Worm (Caenorhabditis elegans): ENCODE results near the gene reps-1.

The reps-1 gene

ce11 chrV:18990238-18990901, at the start of gene reps-1, which contains the start of gene Y39B6A.37:
Gene reps-1, minus strand, starts transcription at chrV:18990500.
Gene Y39B6A.37, plus strand, starts transcription at chrV:18990851.
- TF ChIP-seq scrt-1 (GFP tag; IDR thresholded peaks at IDR 0.05) = no peak
- TF ChIP-seq F13C5.2 (tag; optimal IDR thresholded peaks at IDR 0.05) = peak; percentile 34
- TF ChIP-seq aly-1 (tag; optimal IDR thresholded peaks at IDR 0.05) = no peak
- TF ChIP-seq hmbx-1 (tag; optimal IDR thresholded peaks at IDR 0.05) = no peak
- no peak for TF ChIP-seq tbx-37 (GFP tag; conservative IDR thresholded peaks at IDR 0.05)
- no peak for TF ChIP-seq ceh-36 (tag; optimal IDR thresholded peaks at IDR 0.05)
- no peak for TF ChIP-seq tbx-11 (GFP tag; IDR thresholded peaks at IDR 0.05)
- TF ChIP-seq sea-1 (GFP tag; conservative IDR thresholded peaks at IDR 0.05) = no peak
- TF ChIP-seq ceh-13 (GFP tag; optimal IDR thresholded peaks at IDR 0.05) = no peak
- peak; percentile 43; the same call in 1 of the 2 replicates for TF ChIP-seq pes-1 (GFP tag; IDR thresholded peaks at IDR 0.05)
- TF ChIP-seq tra-4 (tag; optimal IDR thresholded peaks at IDR 0.05) = no peak
- no peak for TF ChIP-seq hnd-1 (tag; optimal IDR thresholded peaks at IDR 0.05)
- TF ChIP-seq ama-1 (optimal IDR thresholded peaks at IDR 0.05) = no peak
- TF ChIP-seq flt-1 (GFP tag; IDR thresholded peaks at IDR 0.05) = no peak
- TF ChIP-seq B0310.2 (tag; optimal IDR thresholded peaks at IDR 0.05) = no peak
- no peak for TF ChIP-seq hmg-4 (GFP tag; optimal IDR thresholded peaks at IDR 0.05)
- no peak for TF ChIP-seq ets-7 (tag; optimal IDR thresholded peaks at IDR 0.05)

- TF ChIP-seq hnd-1 (tag; optimal IDR thresholded peaks at IDR 0.05) (no peak), hmbx-1 (tag; optimal IDR thresholded peaks at IDR 0.05) (no peak), ceh-36 (tag; optimal IDR thresholded peaks at IDR 0.05) (no peak), B0310.2 (tag; optimal IDR thresholded peaks at IDR 0.05) (no peak), aly-1 (tag; optimal IDR thresholded peaks at IDR 0.05) (no peak), pes-1 (GFP tag; IDR thresholded peaks at IDR 0.05) (no peak), scrt-1 (GFP tag; IDR thresholded peaks at IDR 0.05) (no peak), ets-7 (tag; optimal IDR thresholded peaks at IDR 0.05) (no peak), ama-1 (optimal IDR thresholded peaks at IDR 0.05) (no peak), sea-1 (GFP tag; conservative IDR thresholded peaks at IDR 0.05) (no peak), tbx-11 (GFP tag; IDR thresholded peaks at IDR 0.05) (no peak), ceh-13 (GFP tag; optimal IDR thresholded peaks at IDR 0.05) (no peak), flt-1 (GFP tag; IDR thresholded peaks at IDR 0.05) (no peak), tbx-37 (GFP tag; conservative IDR thresholded peaks at IDR 0.05) (no peak), hmg-4 (GFP tag; optimal IDR thresholded peaks at IDR 0.05) (no peak), tra-4 (tag; optimal IDR thresholded peaks at IDR 0.05) (no peak), F13C5.2 (tag; optimal IDR thresholded peaks at IDR 0.05) (no peak)
Observed at ce11 chrV:19037222-19037621, 46.9 kb upstream of the reps-1 start, which contains the start of gene asp-17. Gene asp-17, minus strand, starts transcription at chrV:19037322.

ce11 chrV:19036061-19036460, 45.8 kb upstream of the reps-1 start:
- TF ChIP-seq tra-4 (tag; optimal IDR thresholded peaks at IDR 0.05) (no peak), pes-1 (GFP tag; IDR thresholded peaks at IDR 0.05) (no peak), F13C5.2 (tag; optimal IDR thresholded peaks at IDR 0.05) (no peak), ceh-36 (tag; optimal IDR thresholded peaks at IDR 0.05) (no peak), ama-1 (optimal IDR thresholded peaks at IDR 0.05) (no peak), ceh-13 (GFP tag; optimal IDR thresholded peaks at IDR 0.05) (no peak), sea-1 (GFP tag; conservative IDR thresholded peaks at IDR 0.05) (no peak), flt-1 (GFP tag; IDR thresholded peaks at IDR 0.05) (no peak), aly-1 (tag; optimal IDR thresholded peaks at IDR 0.05) (no peak), hnd-1 (tag; optimal IDR thresholded peaks at IDR 0.05) (no peak), hmg-4 (GFP tag; optimal IDR thresholded peaks at IDR 0.05) (no peak), B0310.2 (tag; optimal IDR thresholded peaks at IDR 0.05) (no peak), tbx-11 (GFP tag; IDR thresholded peaks at IDR 0.05) (no peak), tbx-37 (GFP tag; conservative IDR thresholded peaks at IDR 0.05) (no peak), scrt-1 (GFP tag; IDR thresholded peaks at IDR 0.05) (no peak), hmbx-1 (tag; optimal IDR thresholded peaks at IDR 0.05) (no peak), ets-7 (tag; optimal IDR thresholded peaks at IDR 0.05) (no peak)

ce11 chrV:19031456-19031855, 41.2 kb upstream of the reps-1 start, which contains the start of gene Y39B6A.27:
Gene Y39B6A.27, plus strand, starts transcription at chrV:19031756.
- no peak for TF ChIP-seq ama-1 (optimal IDR thresholded peaks at IDR 0.05)
- no peak for TF ChIP-seq hmbx-1 (tag; optimal IDR thresholded peaks at IDR 0.05)
- no peak for TF ChIP-seq aly-1 (tag; optimal IDR thresholded peaks at IDR 0.05)
- no peak for TF ChIP-seq scrt-1 (GFP tag; IDR thresholded peaks at IDR 0.05)
- TF ChIP-seq ets-7 (tag; optimal IDR thresholded peaks at IDR 0.05) = no peak

DNA sequence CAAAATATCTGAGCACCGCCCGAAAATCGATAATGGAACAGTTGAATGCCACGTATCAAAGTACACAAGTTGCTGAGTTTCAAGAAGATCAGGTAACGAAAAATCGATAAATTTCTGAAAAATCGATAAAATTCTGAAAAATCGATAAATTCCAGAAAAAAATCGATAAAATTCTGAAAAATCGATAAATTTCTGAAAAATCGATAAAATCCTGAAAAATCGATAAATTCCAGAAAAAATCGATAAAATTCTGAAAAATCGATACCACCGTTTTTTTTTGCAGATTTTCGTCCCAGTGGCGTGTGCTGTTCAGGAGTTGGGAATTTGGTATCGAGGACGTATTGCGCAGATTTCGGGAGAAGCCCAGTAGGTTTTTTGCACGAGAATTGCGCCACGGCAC, 37.0 kb upstream of the reps-1 start:
- no peak for TF ChIP-seq ets-7 (tag; optimal IDR thresholded peaks at IDR 0.05)
- TF ChIP-seq F13C5.2 (tag; optimal IDR thresholded peaks at IDR 0.05) = no peak

DNA sequence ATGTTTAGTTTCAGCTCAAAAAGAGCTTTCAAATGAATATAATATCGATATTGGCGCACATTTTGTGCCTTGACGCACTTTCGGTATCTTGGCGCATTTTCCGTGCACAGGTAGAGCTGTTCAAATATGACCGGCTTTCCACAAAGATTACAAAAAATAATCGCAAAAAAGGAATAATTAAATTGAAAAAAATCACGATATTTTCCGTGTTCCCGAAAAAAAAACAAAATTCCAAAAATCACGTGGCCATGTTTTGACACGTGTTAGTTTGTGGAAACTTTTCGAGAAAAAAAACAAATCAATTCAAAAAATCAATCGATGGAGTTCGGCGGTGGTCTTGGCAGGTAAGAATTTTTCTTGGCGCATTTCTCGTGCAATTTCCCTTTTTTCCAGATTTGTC, 35.9 kb upstream of the reps-1 start, which contains the start of gene Y39B6A.25:
Gene Y39B6A.25, plus strand, starts transcription at position 301 of the 400 bp plus-strand sequence.
- TF ChIP-seq ceh-13 (GFP tag; optimal IDR thresholded peaks at IDR 0.05) (no peak), hnd-1 (tag; optimal IDR thresholded peaks at IDR 0.05) (no peak), scrt-1 (GFP tag; IDR thresholded peaks at IDR 0.05) (no peak), hmg-4 (GFP tag; optimal IDR thresholded peaks at IDR 0.05) (no peak), ceh-36 (tag; optimal IDR thresholded peaks at IDR 0.05) (no peak), F13C5.2 (tag; optimal IDR thresholded peaks at IDR 0.05) (no peak), aly-1 (tag; optimal IDR thresholded peaks at IDR 0.05) (no peak), ets-7 (tag; optimal IDR thresholded peaks at IDR 0.05) (no peak), pes-1 (GFP tag; IDR thresholded peaks at IDR 0.05) (no peak), ama-1 (optimal IDR thresholded peaks at IDR 0.05) (no peak), tbx-37 (GFP tag; conservative IDR thresholded peaks at IDR 0.05) (no peak), tra-4 (tag; optimal IDR thresholded peaks at IDR 0.05) (no peak), hmbx-1 (tag; optimal IDR thresholded peaks at IDR 0.05) (no peak)

- TF ChIP-seq ceh-13 (GFP tag; optimal IDR thresholded peaks at IDR 0.05) (no peak), hnd-1 (tag; optimal IDR thresholded peaks at IDR 0.05) (no peak), ama-1 (optimal IDR thresholded peaks at IDR 0.05) (no peak), scrt-1 (GFP tag; IDR thresholded peaks at IDR 0.05) (no peak), hmg-4 (GFP tag; optimal IDR thresholded peaks at IDR 0.05) (no peak), flt-1 (GFP tag; IDR thresholded peaks at IDR 0.05) (no peak), ceh-36 (tag; optimal IDR thresholded peaks at IDR 0.05) (no peak), B0310.2 (tag; optimal IDR thresholded peaks at IDR 0.05) (no peak), ets-7 (tag; optimal IDR thresholded peaks at IDR 0.05) (no peak), tra-4 (tag; optimal IDR thresholded peaks at IDR 0.05) (no peak), aly-1 (tag; optimal IDR thresholded peaks at IDR 0.05) (no peak), sea-1 (GFP tag; conservative IDR thresholded peaks at IDR 0.05) (no peak), pes-1 (GFP tag; IDR thresholded peaks at IDR 0.05) (no peak), F13C5.2 (tag; optimal IDR thresholded peaks at IDR 0.05) (no peak), tbx-37 (GFP tag; conservative IDR thresholded peaks at IDR 0.05) (no peak), hmbx-1 (tag; optimal IDR thresholded peaks at IDR 0.05) (no peak), tbx-11 (GFP tag; IDR thresholded peaks at IDR 0.05) (no peak)
Observed at ce11 chrV:19024683-19025082, 34.4 kb upstream of the reps-1 start, which contains the start of gene Y39B6A.29. Gene Y39B6A.29, minus strand, starts transcription at chrV:19024783.

Data from whole organism, early embryonic.